Fruit fly (Drosophila melanogaster) whole organism, embryonic: ENCODE data around the gene CG16953.

Experiments
- Abd-B ChIP-seq: fragments of 200-800 bp; sonication (Bioruptor generic); optimal IDR thresholded peaks from 2 replicates; lab custom pipeline; 2018; ENCODE audit warnings: missing biosample characterization, mild to moderate bottlenecking, missing genetic modification characterization, moderate library complexity
- Adf1 ChIP-seq: fragments of 200-800 bp; sonication (Bioruptor generic); IDR thresholded peaks from 2 replicates; pipeline ENCODE4 v1.3.6; 2022; ENCODE audit warnings: missing biosample characterization, missing genetic modification characterization
- Bgb ChIP-seq: fragments of 200-800 bp; sonication (Bioruptor generic); IDR thresholded peaks from 2 replicates; pipeline ENCODE4 v1.3.6; 2022; ENCODE audit warnings: missing biosample characterization, missing genetic modification characterization; ENCODE audit not compliant: partially characterized antibody
- CG10431 ChIP-seq: fragments of 200-800 bp; sonication (Bioruptor generic); optimal IDR thresholded peaks from 3 replicates; lab custom pipeline; 2018; ENCODE audit warnings: missing biosample characterization, mild to moderate bottlenecking, missing genetic modification characterization
- CG10979 ChIP-seq: fragments of 200-800 bp; sonication (Bioruptor generic); optimal IDR thresholded peaks from 2 replicates; lab custom pipeline; 2018; ENCODE audit warnings: missing biosample characterization, mild to moderate bottlenecking, missing genetic modification characterization, moderate library complexity
- CG12071 ChIP-seq: fragments of 200-800 bp; sonication (Bioruptor generic); optimal IDR thresholded peaks from 3 replicates; lab custom pipeline; 2018; ENCODE audit warnings: missing biosample characterization, mild to moderate bottlenecking, missing genetic modification characterization
- CG1233 ChIP-seq: fragments of 200-800 bp; sonication (Bioruptor generic); optimal IDR thresholded peaks from 4 replicates; lab custom pipeline; 2018; ENCODE audit warnings: missing biosample characterization, mild to moderate bottlenecking, missing genetic modification characterization
- CG14050 ChIP-seq: fragments of 200-800 bp; sonication (Bioruptor generic); IDR thresholded peaks from 3 replicates; pipeline ENCODE4 v1.3.6; 2022; ENCODE audit warnings: missing biosample characterization, missing genetic modification characterization
- CG15514 ChIP-seq: fragments of 200-800 bp; sonication (Bioruptor generic); optimal IDR thresholded peaks from 3 replicates; lab custom pipeline; 2017; ENCODE audit warnings: missing biosample characterization, missing genetic modification characterization, mild to moderate bottlenecking, moderate library complexity, missing genetic modification reagents
- CG17802 ChIP-seq: fragments of 200-800 bp; sonication (Bioruptor generic); optimal IDR thresholded peaks from 2 replicates; lab custom pipeline; 2018; ENCODE audit warnings: missing biosample characterization, mild to moderate bottlenecking, missing genetic modification characterization, moderate library complexity
- CG2116 ChIP-seq: fragments of 200-800 bp; sonication (Bioruptor generic); optimal IDR thresholded peaks from 3 replicates; lab custom pipeline; 2018; ENCODE audit warnings: missing biosample characterization, mild to moderate bottlenecking, missing genetic modification characterization
- CG2712 ChIP-seq: fragments of 200-800 bp; optimal IDR thresholded peaks from 3 replicates; lab custom pipeline; 2019; ENCODE audit warnings: missing biosample characterization, mild to moderate bottlenecking, missing genetic modification characterization, moderate library complexity
- CG31441 ChIP-seq: fragments of 200-800 bp; sonication (Bioruptor generic); IDR thresholded peaks from 2 replicates; pipeline ENCODE4 v1.3.6; 2022; ENCODE audit warnings: missing biosample characterization, missing genetic modification characterization
- CG32767 ChIP-seq: fragments of 200-800 bp; sonication (Bioruptor generic); IDR thresholded peaks from 2 replicates; pipeline ENCODE4 v1.3.6; 2022; ENCODE audit warnings: missing biosample characterization, missing genetic modification characterization
- CG3838 ChIP-seq: fragments of 200-800 bp; sonication (Bioruptor generic); optimal IDR thresholded peaks from 3 replicates; lab custom pipeline; 2016; ENCODE audit warnings: missing biosample characterization, missing genetic modification characterization
- CG4328 ChIP-seq: fragments of 200-800 bp; sonication (Bioruptor generic); optimal IDR thresholded peaks from 3 replicates; lab custom pipeline; 2017; ENCODE audit warnings: missing biosample characterization, missing genetic modification reagents, missing genetic modification characterization
- CG4707 ChIP-seq: fragments of 200-800 bp; sonication (Bioruptor generic); optimal IDR thresholded peaks from 2 replicates; lab custom pipeline; 2018; ENCODE audit warnings: missing biosample characterization, mild to moderate bottlenecking, missing genetic modification characterization, moderate library complexity
- CG6272 ChIP-seq: fragments of 200-800 bp; sonication (Bioruptor generic); IDR thresholded peaks from 2 replicates; pipeline ENCODE4 v1.3.6; 2022; ENCODE audit warnings: missing biosample characterization, missing genetic modification characterization
- CG6683 ChIP-seq: fragments of 200-800 bp; sonication (Bioruptor generic); optimal IDR thresholded peaks from 2 replicates; lab custom pipeline; 2017; ENCODE audit warnings: missing biosample characterization, mild to moderate bottlenecking, missing genetic modification characterization, missing genetic modification reagents
- CG7271 ChIP-seq: fragments of 200-800 bp; sonication (Bioruptor generic); optimal IDR thresholded peaks from 2 replicates; lab custom pipeline; 2018; ENCODE audit warnings: missing biosample characterization, mild to moderate bottlenecking, missing genetic modification characterization, moderate library complexity
- CG7928 ChIP-seq: fragments of 200-800 bp; sonication (Bioruptor generic); optimal IDR thresholded peaks from 2 replicates; lab custom pipeline; 2017; ENCODE audit warnings: missing biosample characterization, mild to moderate bottlenecking, missing genetic modification characterization
- CG7963 ChIP-seq: fragments of 200-800 bp; sonication (Bioruptor generic); IDR thresholded peaks from 3 replicates; pipeline ENCODE4 v1.3.6; 2022; ENCODE audit warnings: missing biosample characterization, missing genetic modification characterization; ENCODE audit not compliant: partially characterized antibody
- CoRest ChIP-seq: fragments of 200-800 bp; sonication (Bioruptor generic); optimal IDR thresholded peaks from 3 replicates; lab custom pipeline; 2018; ENCODE audit warnings: missing biosample characterization, mild to moderate bottlenecking, missing genetic modification characterization, moderate library complexity
- Dad ChIP-seq: fragments of 200-800 bp; sonication (Bioruptor generic); optimal IDR thresholded peaks from 3 replicates; lab custom pipeline; 2016; ENCODE audit warnings: missing biosample characterization, missing genetic modification characterization
- Ets65A ChIP-seq: fragments of 200-800 bp; sonication (Bioruptor generic); peaks from one replicate; lab custom pipeline; 2016; ENCODE audit warnings: missing biosample characterization, missing genetic modification characterization
- Ets97D ChIP-seq: fragments of 200-800 bp; sonication (Bioruptor generic); optimal IDR thresholded peaks from 3 replicates; lab custom pipeline; 2016; ENCODE audit warnings: missing biosample characterization, missing genetic modification characterization
- Hsf ChIP-seq: fragments of 200-800 bp; sonication (Bioruptor generic); optimal IDR thresholded peaks from 3 replicates; lab custom pipeline; 2016; ENCODE audit warnings: missing biosample characterization, missing genetic modification characterization
- Lim3 ChIP-seq: fragments of 200-800 bp; sonication (Bioruptor generic); IDR thresholded peaks from 2 replicates; pipeline ENCODE4 v1.3.6; 2022; ENCODE audit warnings: missing biosample characterization, missing genetic modification characterization
- Ravus ChIP-seq: fragments of 200-800 bp; sonication (Bioruptor generic); IDR thresholded peaks from 2 replicates; pipeline ENCODE4 v1.3.6; 2022; ENCODE audit warnings: missing biosample characterization, missing genetic modification characterization
- Stat92E ChIP-seq, 3 experiments: fragments of >200 bp in 2 of 3; fragments of 200-800 bp in 1 of 3; sonication (Bioruptor generic) in 1 of 3; optimal IDR thresholded peaks; 2 replicates each; lab custom pipeline; 2017 to 2019; ENCODE audit warnings: missing biosample characterization in 3 of 3, missing genetic modification characterization in 3 of 3, mild to moderate bottlenecking in 1 of 3, moderate library complexity in 1 of 3
- Taf1 ChIP-seq: fragments of 200-800 bp; sonication (Bioruptor generic); IDR thresholded peaks from 2 replicates; pipeline ENCODE4 v1.3.6; 2022; ENCODE audit warnings: missing biosample characterization, missing genetic modification characterization
- Trl ChIP-seq, 3 experiments: fragments of >200 bp in 2 of 3; fragments of 200-800 bp in 1 of 3; sonication (Bioruptor generic) in 1 of 3; optimal IDR thresholded peaks; 2 replicates in 1 of 3; 3 replicates in 2 of 3; lab custom pipeline; 2016 to 2017; ENCODE audit warnings: missing biosample characterization in 1 of 3, missing genetic modification characterization in 1 of 3
- corto ChIP-seq: fragments of 200-800 bp; sonication (Bioruptor generic); optimal IDR thresholded peaks from 2 replicates; lab custom pipeline; 2016; ENCODE audit warnings: missing biosample characterization, mild to moderate bottlenecking, missing genetic modification characterization, moderate library complexity
- crc ChIP-seq: fragments of 200-800 bp; sonication (Bioruptor generic); optimal IDR thresholded peaks from 2 replicates; lab custom pipeline; 2016; ENCODE audit warnings: missing biosample characterization, missing genetic modification characterization
- crol ChIP-seq: fragments of 200-800 bp; sonication (Bioruptor generic); IDR thresholded peaks from 2 replicates; pipeline ENCODE4 v1.3.6; 2022; ENCODE audit warnings: missing biosample characterization, missing genetic modification characterization
- danr ChIP-seq: fragments of 200-800 bp; sonication (Bioruptor generic); IDR thresholded peaks from 2 replicates; pipeline ENCODE4 v1.3.6; 2022; ENCODE audit warnings: missing biosample characterization, missing genetic modification characterization
- dysf ChIP-seq: fragments of 200-800 bp; sonication (Bioruptor generic); IDR thresholded peaks from 3 replicates; pipeline ENCODE4 v1.3.6; 2022; ENCODE audit warnings: missing biosample characterization, missing genetic modification characterization
- grn ChIP-seq: fragments of 200-800 bp; sonication (Bioruptor generic); optimal IDR thresholded peaks from 3 replicates; lab custom pipeline; 2017; ENCODE audit warnings: missing biosample characterization, missing genetic modification characterization
- hbn ChIP-seq: fragments of 200-800 bp; sonication (Bioruptor generic); IDR thresholded peaks from 2 replicates; pipeline ENCODE4 v1.3.6; 2022; ENCODE audit warnings: missing biosample characterization, missing genetic modification characterization; ENCODE audit not compliant: partially characterized antibody
- inv ChIP-seq: fragments of 200-800 bp; sonication (Bioruptor generic); IDR thresholded peaks from 2 replicates; pipeline ENCODE4 v1.3.6; 2022; ENCODE audit warnings: missing biosample characterization, missing genetic modification characterization; ENCODE audit not compliant: partially characterized antibody
- nmo ChIP-seq: fragments of 200-800 bp; sonication (Bioruptor generic); optimal IDR thresholded peaks from 2 replicates; lab custom pipeline; 2018; ENCODE audit warnings: missing biosample characterization, mild to moderate bottlenecking, missing genetic modification characterization, moderate library complexity
- sc ChIP-seq, 3 experiments: fragments of >200 bp in 2 of 3; fragments of 200-800 bp in 1 of 3; sonication (Bioruptor generic) in 1 of 3; optimal IDR thresholded peaks; 2 replicates in 2 of 3; 3 replicates in 1 of 3; lab custom pipeline; 2017; ENCODE audit warnings: mild to moderate bottlenecking in 1 of 3, missing biosample characterization in 1 of 3, missing genetic modification characterization in 1 of 3, missing genetic modification reagents in 1 of 3
- sisA ChIP-seq: fragments of 200-800 bp; sonication (Bioruptor generic); IDR thresholded peaks from 2 replicates; pipeline ENCODE4 v1.3.6; 2022; ENCODE audit warnings: missing biosample characterization, missing genetic modification characterization
- tin ChIP-seq: fragments of 200-800 bp; sonication (Bioruptor generic); optimal IDR thresholded peaks from 3 replicates; lab custom pipeline; 2016; ENCODE audit warnings: missing biosample characterization, missing genetic modification characterization
- tll ChIP-seq, 2 experiments: fragments of 200-800 bp in 1 of 2; fragments of >200 bp in 1 of 2; sonication (Bioruptor generic) in 1 of 2; optimal IDR thresholded peaks; 2 replicates each; lab custom pipeline; 2017 to 2019; ENCODE audit warnings: missing biosample characterization in 2 of 2, missing genetic modification characterization in 2 of 2, mild to moderate bottlenecking in 1 of 2, moderate library complexity in 1 of 2
- twi ChIP-seq: fragments of 200-800 bp; optimal IDR thresholded peaks from 2 replicates; lab custom pipeline; 2019; ENCODE audit warnings: missing biosample characterization, mild to moderate bottlenecking, missing genetic modification characterization, moderate library complexity
- zfh2 ChIP-seq: fragments of 200-800 bp; sonication (Bioruptor generic); optimal IDR thresholded peaks from 2 replicates; lab custom pipeline; 2016; ENCODE audit warnings: missing biosample characterization, missing genetic modification characterization

Gene CG16953

DNA sequence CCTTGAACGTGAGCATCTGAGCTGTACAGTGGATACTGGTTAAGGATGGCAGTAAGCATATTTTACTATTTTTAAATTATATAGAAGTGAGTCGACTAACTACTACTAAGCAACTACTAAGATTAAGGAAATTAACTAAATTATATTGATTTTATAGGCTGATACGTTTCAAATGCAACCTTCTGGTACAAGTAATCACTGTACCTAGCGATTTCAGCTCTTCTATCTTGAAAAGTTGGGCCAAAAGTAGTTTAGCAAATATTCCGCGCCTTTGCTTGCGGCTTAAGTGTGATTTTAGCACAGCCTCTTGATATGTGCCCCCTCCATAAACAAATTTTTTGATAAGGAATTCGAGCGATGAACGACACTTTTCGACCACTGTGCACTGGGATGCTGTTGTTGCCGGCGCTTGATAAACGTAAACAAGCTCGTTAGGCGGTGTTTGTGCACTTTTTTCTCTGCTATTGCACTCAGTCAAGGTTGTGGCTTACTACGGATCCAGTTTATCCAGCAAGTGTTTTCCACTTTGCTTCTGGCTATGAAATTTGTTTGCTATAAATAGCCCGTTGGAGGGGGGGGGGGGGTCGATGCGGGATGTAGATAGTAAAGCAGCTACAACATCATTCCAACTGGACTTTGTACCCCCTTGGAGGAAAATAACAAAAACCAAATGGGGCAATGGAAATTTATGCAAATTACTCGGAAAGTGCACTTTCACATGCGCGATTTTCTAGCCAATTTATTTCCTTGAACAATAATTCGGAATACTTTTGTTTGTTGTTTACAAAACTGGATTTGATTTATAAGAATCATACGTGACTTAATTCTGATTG, 29.1 kb downstream of the CG16953 start (continued):
- TF ChIP-seq CG7271 (tag; lab: Kevin White, UChicago) (no peak), Bgb (GFP tag; lab: Robert Waterston, UW) (no peak), Abd-B (peak; percentile 52), Taf1 (GFP tag; lab: Robert Waterston, UW) (peak; percentile 79), CG31441 (GFP tag; lab: Robert Waterston, UW) (peak; percentile 63), Lim3 (GFP tag; lab: Robert Waterston, UW) (no peak), grn (no peak), CG14050 (GFP tag; lab: Robert Waterston, UW) (peak; percentile 65), CG3838 (GFP tag; lab: Kevin White, UChicago) (no peak), twi (tag; lab: Kevin White, UChicago) (no peak), hbn (GFP tag; lab: Robert Waterston, UW) (no peak), CG6683 (no peak), CG4328 (GFP tag; lab: Kevin White, UChicago) (no peak), Dad (GFP tag; lab: Kevin White, UChicago) (no peak), CG4707 (GFP tag; lab: Kevin White, UChicago) (no peak), CoRest (tag; lab: Kevin White, UChicago) (peak; percentile 65), CG15514 (GFP tag; lab: Kevin White, UChicago) (peak; percentile 62), crol (GFP tag; lab: Robert Waterston, UW) (peak; percentile 38), CG2116 (GFP tag; lab: Kevin White, UChicago) (no peak), danr (GFP tag; lab: Robert Waterston, UW) (peak; percentile 68), CG6272 (GFP tag; lab: Robert Waterston, UW) (peak; percentile 80), CG2712 (peak; percentile 71), sisA (GFP tag; lab: Robert Waterston, UW) (peak; percentile 74), CG10979 (tag; lab: Kevin White, UChicago) (peak; percentile 39), CG7963 (GFP tag; lab: Robert Waterston, UW) (no peak), Adf1 (GFP tag; lab: Robert Waterston, UW) (no peak; the same call in 1 of the 2 replicates), inv (GFP tag; lab: Robert Waterston, UW) (no peak), tin (GFP tag; lab: Kevin White, UChicago) (peak; percentile 52), Ets65A (GFP tag; lab: Kevin White, UChicago) (peak; percentile 33), Ets97D (GFP tag; lab: Kevin White, UChicago) (no peak), Ravus (GFP tag; lab: Robert Waterston, UW) (peak; percentile 78), zfh2 (peak; percentile 66), CG32767 (GFP tag; lab: Robert Waterston, UW) (peak; percentile 56; the same call in 1 of the 2 replicates), Trl (optimal IDR thresholded peaks at IDR 0.05; lab: Kevin White, UChicago) (no peak), Trl (GFP tag; optimal IDR thresholded peaks at IDR 0.05; lab: Kevin White, UChicago) (no peak), crc (peak; percentile 41), sc (optimal IDR thresholded peaks at IDR 0.05; lab: Kevin White, UChicago) (no peak), sc (GFP tag; optimal IDR thresholded peaks at IDR 0.05; lab: Kevin White, UChicago) (no peak), Stat92E (GFP tag; optimal IDR thresholded peaks at IDR 0.05; lab: Kevin White, UChicago) (no peak), CG7928 (GFP tag; lab: Kevin White, UChicago) (peak; percentile 4), CG1233 (no peak), tll (GFP tag; optimal IDR thresholded peaks at IDR 0.05; lab: Kevin White, UChicago) (no peak), dysf (GFP tag; lab: Robert Waterston, UW) (peak; percentile 86), Hsf (GFP tag; lab: Kevin White, UChicago) (peak; percentile 54), nmo (GFP tag; lab: Kevin White, UChicago) (peak; percentile 64), CG10431 (GFP tag; lab: Kevin White, UChicago) (peak; percentile 68), CG17802 (tag; lab: Kevin White, UChicago) (no peak), CG12071 (GFP tag; lab: Kevin White, UChicago) (no peak), corto (GFP tag; lab: Kevin White, UChicago) (no peak)
